Fruit fly (Drosophila melanogaster) whole organism, prepupa: ENCODE data around the gene Oseg4.
A peak's percentile ranks its signal among the peaks of the same experiment; 100 is the strongest.

Experiments used
- Blimp-1 ChIP-seq: fragments of 200-800 bp; sonication (Bioruptor generic); optimal IDR thresholded peaks from 3 replicates; lab custom pipeline; 2017; ENCODE audit warnings: missing biosample characterization, missing genetic modification characterization, mild to moderate bottlenecking, moderate library complexity, missing genetic modification reagents
- CG11762 ChIP-seq: fragments of 200-800 bp; sonication (Bioruptor generic); optimal IDR thresholded peaks from 3 replicates; lab custom pipeline; 2016; ENCODE audit warnings: missing biosample characterization, missing genetic modification characterization; ENCODE audit not compliant: insufficient read depth
- CG15336 ChIP-seq: fragments of 200-800 bp; sonication (Bioruptor generic); IDR thresholded peaks from 2 replicates; pipeline ENCODE4 v1.3.6; 2022; ENCODE audit warnings: missing biosample characterization, missing genetic modification characterization
- CG16779 ChIP-seq: fragments of 200-800 bp; sonication (Bioruptor generic); optimal IDR thresholded peaks from 3 replicates; lab custom pipeline; 2017; ENCODE audit warnings: missing biosample characterization, mild to moderate bottlenecking, missing genetic modification characterization
- CG31627 ChIP-seq: fragments of 200-800 bp; sonication (Bioruptor generic); optimal IDR thresholded peaks from 3 replicates; lab custom pipeline; 2016; ENCODE audit warnings: missing biosample characterization, missing genetic modification characterization
- CG32006 ChIP-seq: fragments of 200-800 bp; sonication (Bioruptor generic); optimal IDR thresholded peaks from 3 replicates; lab custom pipeline; 2017; ENCODE audit warnings: missing biosample characterization, mild to moderate bottlenecking, missing genetic modification characterization
- CG4318 ChIP-seq: fragments of 200-800 bp; sonication (Bioruptor generic); optimal IDR thresholded peaks from 3 replicates; lab custom pipeline; 2017; ENCODE audit warnings: missing biosample characterization, mild to moderate bottlenecking, missing genetic modification characterization
- CG6163 ChIP-seq: fragments of 200-800 bp; sonication (Bioruptor generic); IDR thresholded peaks from 3 replicates; pipeline ENCODE4 v1.3.6; 2022; ENCODE audit warnings: missing biosample characterization, missing genetic modification characterization
- CG6276 ChIP-seq: fragments of 200-800 bp; sonication (Bioruptor generic); optimal IDR thresholded peaks from 2 replicates; lab custom pipeline; 2017; ENCODE audit warnings: missing biosample characterization, mild to moderate bottlenecking, missing genetic modification characterization
- CG6808 ChIP-seq: fragments of 200-800 bp; sonication (Bioruptor generic); optimal IDR thresholded peaks from 3 replicates; lab custom pipeline; 2017; ENCODE audit warnings: missing biosample characterization, missing genetic modification characterization, mild to moderate bottlenecking, moderate library complexity, missing genetic modification reagents
- CG6854 ChIP-seq: fragments of 200-800 bp; sonication (Bioruptor generic); optimal IDR thresholded peaks from 2 replicates; lab custom pipeline; 2017; ENCODE audit warnings: missing biosample characterization, mild to moderate bottlenecking, missing genetic modification characterization
- CG7368 ChIP-seq: fragments of 200-800 bp; sonication (Bioruptor generic); optimal IDR thresholded peaks from 3 replicates; lab custom pipeline; 2016; ENCODE audit warnings: missing biosample characterization, missing genetic modification characterization
- CG8119 ChIP-seq: fragments of 200-800 bp; sonication (Bioruptor generic); IDR thresholded peaks from 3 replicates; pipeline ENCODE4 v1.3.6; 2022; ENCODE audit warnings: missing biosample characterization, missing genetic modification characterization
- CG8319 ChIP-seq: fragments of 200-800 bp; sonication (Bioruptor generic); optimal IDR thresholded peaks from 3 replicates; lab custom pipeline; 2016; ENCODE audit warnings: missing biosample characterization, missing genetic modification characterization
- CG8632 ChIP-seq: fragments of 200-800 bp; sonication (Bioruptor generic); optimal IDR thresholded peaks from 3 replicates; lab custom pipeline; 2016; ENCODE audit warnings: missing biosample characterization, missing genetic modification characterization
- Eip78C ChIP-seq: fragments of 200-800 bp; sonication (Bioruptor generic); peaks from one replicate; lab custom pipeline; 2016; ENCODE audit warnings: missing biosample characterization, missing genetic modification characterization
- Eip93F ChIP-seq: fragments of 200-800 bp; sonication (Bioruptor generic); optimal IDR thresholded peaks from 2 replicates; lab custom pipeline; 2016; ENCODE audit warnings: missing biosample characterization, mild to moderate bottlenecking, missing genetic modification characterization
- Ets21C ChIP-seq: fragments of 200-800 bp; sonication (Bioruptor generic); optimal IDR thresholded peaks from 3 replicates; lab custom pipeline; 2016; ENCODE audit warnings: missing biosample characterization, missing genetic modification characterization
- Ets96B ChIP-seq: fragments of 200-800 bp; optimal IDR thresholded peaks from 2 replicates; lab custom pipeline; 2019; ENCODE audit warnings: missing biosample characterization, mild to moderate bottlenecking, missing genetic modification characterization, moderate library complexity
- Hr38 ChIP-seq: sonication (Bioruptor generic); optimal IDR thresholded peaks from 2 replicates; lab custom pipeline; 2016; ENCODE audit warnings: missing biosample characterization, missing genetic modification characterization
- Lpt ChIP-seq: fragments of 200-800 bp; sonication (Bioruptor generic); optimal IDR thresholded peaks from 3 replicates; lab custom pipeline; 2016; ENCODE audit warnings: missing biosample characterization, missing genetic modification characterization
- Smox ChIP-seq: fragments of 200-800 bp; sonication (Bioruptor generic); optimal IDR thresholded peaks from 3 replicates; lab custom pipeline; 2016; ENCODE audit warnings: missing biosample characterization, missing genetic modification characterization
- Sox14 ChIP-seq: fragments of 200-800 bp; sonication (Bioruptor generic); optimal IDR thresholded peaks from 3 replicates; lab custom pipeline; 2016; ENCODE audit warnings: missing biosample characterization, missing genetic modification characterization
- Sox15 ChIP-seq: fragments of 200-800 bp; sonication (Bioruptor generic); optimal IDR thresholded peaks from 3 replicates; lab custom pipeline; 2016; ENCODE audit warnings: missing biosample characterization, missing genetic modification characterization
- acj6 ChIP-seq: fragments of 200-800 bp; sonication (Bioruptor generic); optimal IDR thresholded peaks from 3 replicates; lab custom pipeline; 2016; ENCODE audit warnings: missing biosample characterization, missing genetic modification characterization
- cyc ChIP-seq: fragments of 200-800 bp; sonication (Bioruptor generic); optimal IDR thresholded peaks from 3 replicates; lab custom pipeline; 2016; ENCODE audit warnings: missing biosample characterization, missing genetic modification characterization
- dsx ChIP-seq: fragments of 200-800 bp; optimal IDR thresholded peaks from 3 replicates; lab custom pipeline; 2019; ENCODE audit warnings: missing biosample characterization, mild to moderate bottlenecking, missing genetic modification characterization, moderate library complexity; ENCODE audit not compliant: poor library complexity, severe bottlenecking
- eg ChIP-seq: fragments of 200-800 bp; sonication (Bioruptor generic); IDR thresholded peaks from 3 replicates; pipeline ENCODE4 v1.3.6; 2022; ENCODE audit warnings: missing biosample characterization, missing genetic modification characterization
- fd59A ChIP-seq: fragments of 200-800 bp; sonication (Bioruptor generic); optimal IDR thresholded peaks from 2 replicates; lab custom pipeline; 2017; ENCODE audit warnings: missing biosample characterization, mild to moderate bottlenecking, missing genetic modification characterization, missing genetic modification reagents
- fd85E ChIP-seq: fragments of 200-800 bp; sonication (Bioruptor generic); optimal IDR thresholded peaks from 3 replicates; lab custom pipeline; 2016; ENCODE audit warnings: missing biosample characterization, missing genetic modification characterization
- fkh ChIP-seq: fragments of 200-800 bp; sonication (Bioruptor generic); optimal IDR thresholded peaks from 3 replicates; lab custom pipeline; 2017; ENCODE audit warnings: missing biosample characterization, mild to moderate bottlenecking, missing genetic modification characterization, moderate library complexity
- pdm3 ChIP-seq: fragments of 200-800 bp; sonication (Bioruptor generic); optimal IDR thresholded peaks from 3 replicates; lab custom pipeline; 2016; ENCODE audit warnings: missing biosample characterization, missing genetic modification characterization
- salr ChIP-seq, 2 experiments: fragments of 200-800 bp; sonication (Bioruptor generic); optimal IDR thresholded peaks; 3 replicates each; lab custom pipeline; 2016 to 2018; ENCODE audit warnings: missing biosample characterization in 2 of 2, missing genetic modification characterization in 2 of 2, mild to moderate bottlenecking in 1 of 2
- spab ChIP-seq: fragments of 200-800 bp; sonication (Bioruptor generic); optimal IDR thresholded peaks from 2 replicates; lab custom pipeline; 2017; ENCODE audit warnings: missing biosample characterization, mild to moderate bottlenecking, missing genetic modification characterization, missing genetic modification reagents
- ss ChIP-seq, 2 experiments: fragments of 200-800 bp; sonication (Bioruptor generic); optimal IDR thresholded peaks; 2 replicates in 1 of 2; 3 replicates in 1 of 2; lab custom pipeline; 2017 to 2018; ENCODE audit warnings: mild to moderate bottlenecking in 2 of 2, missing biosample characterization in 2 of 2, missing genetic modification characterization in 2 of 2, moderate library complexity in 1 of 2
- svp ChIP-seq: fragments of 200-800 bp; sonication (Bioruptor generic); peaks from one replicate; lab custom pipeline; 2016; ENCODE audit warnings: missing biosample characterization, missing genetic modification characterization
- vri ChIP-seq: fragments of 200-800 bp; sonication (Bioruptor generic); optimal IDR thresholded peaks from 3 replicates; lab custom pipeline; 2016; ENCODE audit warnings: missing biosample characterization, mild to moderate bottlenecking, missing genetic modification characterization

Oseg4 gene

dm6 chr3L:1746338-1747199 lies 11.0 kb upstream of the Oseg4 start, which contains the start of gene CG13921 (continued):
- TF ChIP-seq fd59A (GFP tag; lab: Kevin White, UChicago) = peak; percentile 100
- TF ChIP-seq Blimp-1 (GFP tag; lab: Kevin White, UChicago) = peak; percentile 97
- peak; percentile 100 for TF ChIP-seq pdm3 (GFP tag; lab: Kevin White, UChicago)
- peak; percentile 100 for TF ChIP-seq Ets96B (tag; lab: Kevin White, UChicago)
- TF ChIP-seq salr (GFP tag; optimal IDR thresholded peaks at IDR 0.05; lab: Kevin White, UChicago) = peak; percentile 98 to 99
- peak; percentile 99 for TF ChIP-seq Sox14 (GFP tag; lab: Kevin White, UChicago)
- TF ChIP-seq CG4318 (GFP tag; lab: Kevin White, UChicago) = peak; percentile 99
- peak; percentile 99 for TF ChIP-seq Sox15
- TF ChIP-seq eg (GFP tag; lab: Robert Waterston, UW) = peak; percentile 100
- peak; percentile 100 for TF ChIP-seq acj6 (GFP tag; lab: Kevin White, UChicago)
- TF ChIP-seq CG6854 = peak; percentile 99
- TF ChIP-seq CG11762 (GFP tag; lab: Kevin White, UChicago) = peak; percentile 100
- TF ChIP-seq Hr38 = peak; percentile 90
- peak; percentile 100 for TF ChIP-seq cyc (GFP tag; lab: Kevin White, UChicago)
- TF ChIP-seq CG16779 (tag; lab: Kevin White, UChicago) = peak; percentile 93
- peak; percentile 100 for TF ChIP-seq CG15336 (GFP tag; lab: Robert Waterston, UW)
- peak; percentile 99 for TF ChIP-seq Smox (GFP tag; lab: Kevin White, UChicago)

dm6 chr3L:1745432-1745831 lies 9.9 kb upstream of the Oseg4 start:
- TF ChIP-seq CG15336 (GFP tag; lab: Robert Waterston, UW) = no peak
- peak; percentile 34 for TF ChIP-seq vri (GFP tag; lab: Kevin White, UChicago)

dm6 chr3L:1742552-1743097 lies 7.1 kb upstream of the Oseg4 start:
- no peak for TF ChIP-seq dsx
- peak; percentile 90 for TF ChIP-seq fkh (GFP tag; lab: Kevin White, UChicago)
- TF ChIP-seq Eip78C (GFP tag; lab: Kevin White, UChicago) = peak; percentile 45
- peak; percentile 43 for TF ChIP-seq svp (GFP tag; lab: Kevin White, UChicago)
- TF ChIP-seq fd59A (GFP tag; lab: Kevin White, UChicago) = peak; percentile 11

dm6 chr3L:1741655-1742551 lies 6.3 kb upstream of the Oseg4 start:
- TF ChIP-seq vri (GFP tag; lab: Kevin White, UChicago) (peak; percentile 60), CG6808 (no peak), svp (GFP tag; lab: Kevin White, UChicago) (peak; percentile 88), fkh (GFP tag; lab: Kevin White, UChicago) (peak; percentile 55), Eip78C (GFP tag; lab: Kevin White, UChicago) (peak; percentile 22)

- TF ChIP-seq fd85E (GFP tag; lab: Kevin White, UChicago) (no peak), ss (GFP tag; optimal IDR thresholded peaks at IDR 0.05; lab: Kevin White, UChicago) (peak in 1 of 2 experiments; percentile 9), CG8632 (no peak), Lpt (no peak), CG6276 (GFP tag; lab: Kevin White, UChicago) (no peak), CG32006 (GFP tag; lab: Kevin White, UChicago) (peak; percentile 64), Ets21C (GFP tag; lab: Kevin White, UChicago) (no peak), Eip93F (GFP tag; lab: Kevin White, UChicago) (no peak), pdm3 (GFP tag; lab: Kevin White, UChicago) (peak; percentile 26), CG7368 (GFP tag; lab: Kevin White, UChicago) (no peak), CG8319 (no peak), CG8119 (GFP tag; lab: Robert Waterston, UW) (0 out of 3 replicates have a peak, but pooled peaks have one; percentile 18), spab (GFP tag; lab: Kevin White, UChicago) (no peak), CG6163 (GFP tag; lab: Robert Waterston, UW) (no peak), dsx (no peak), acj6 (GFP tag; lab: Kevin White, UChicago) (peak; percentile 18), Sox15 (peak; percentile 15), CG31627 (GFP tag; lab: Kevin White, UChicago) (peak; percentile 60), CG11762 (GFP tag; lab: Kevin White, UChicago) (no peak), salr (GFP tag; optimal IDR thresholded peaks at IDR 0.05; lab: Kevin White, UChicago) (peak in 1 of 2 experiments; percentile 21), CG16779 (tag; lab: Kevin White, UChicago) (no peak), Ets96B (tag; lab: Kevin White, UChicago) (no peak)
Observed at dm6 chr3L:1741107-1741506, 5.5 kb upstream of the Oseg4 start.
